Fruit fly (Drosophila melanogaster) whole organism, pupa: ENCODE data around the gene CG13694.

ENCODE experiments used
- CG10348 ChIP-seq: fragments of 200-800 bp; sonication (Bioruptor generic); IDR thresholded peaks from 2 replicates; pipeline ENCODE4 v1.3.6; 2022; ENCODE audit warnings: missing biosample characterization, missing genetic modification characterization
- CG12605 ChIP-seq: fragments of 200-800 bp; sonication (Bioruptor generic); IDR thresholded peaks from 2 replicates; pipeline ENCODE4 v1.3.6; 2022; ENCODE audit warnings: missing biosample characterization, missing genetic modification characterization
- CG13204 ChIP-seq: fragments of 200-800 bp; sonication (Bioruptor generic); optimal IDR thresholded peaks from 2 replicates; lab custom pipeline; 2018; ENCODE audit warnings: missing biosample characterization, mild to moderate bottlenecking, missing genetic modification characterization, moderate library complexity
- CG14655 ChIP-seq: fragments of 200-800 bp; sonication (Bioruptor generic); optimal IDR thresholded peaks from 3 replicates; lab custom pipeline; 2017; ENCODE audit warnings: mild to moderate bottlenecking, missing biosample characterization, missing genetic modification reagents, missing genetic modification characterization
- CG15710 ChIP-seq: fragments of 200-800 bp; sonication (Bioruptor generic); optimal IDR thresholded peaks from 2 replicates; lab custom pipeline; 2018; ENCODE audit warnings: missing biosample characterization, mild to moderate bottlenecking, missing genetic modification characterization, moderate library complexity
- CG17806 ChIP-seq: fragments of 200-800 bp; sonication (Bioruptor generic); optimal IDR thresholded peaks from 2 replicates; lab custom pipeline; 2018; ENCODE audit warnings: missing biosample characterization, mild to moderate bottlenecking, missing genetic modification characterization, moderate library complexity
- CG32121 ChIP-seq: fragments of 200-800 bp; sonication (Bioruptor generic); IDR thresholded peaks from 2 replicates; pipeline ENCODE4 v1.3.6; 2022; ENCODE audit warnings: missing biosample characterization, missing genetic modification characterization
- CG34367 ChIP-seq: fragments of 200-800 bp; sonication (Bioruptor generic); optimal IDR thresholded peaks from 2 replicates; lab custom pipeline; 2018; ENCODE audit warnings: missing biosample characterization, mild to moderate bottlenecking, missing genetic modification characterization
- CG4496 ChIP-seq: fragments of 200-800 bp; sonication (Bioruptor generic); IDR thresholded peaks from 3 replicates; pipeline ENCODE4 v1.3.6; 2022; ENCODE audit warnings: missing biosample characterization, missing genetic modification characterization
- CG8159 ChIP-seq: fragments of 200-800 bp; sonication (Bioruptor generic); optimal IDR thresholded peaks from 3 replicates; lab custom pipeline; 2018; ENCODE audit warnings: missing biosample characterization, mild to moderate bottlenecking, missing genetic modification characterization, moderate library complexity
- CG8301 ChIP-seq: fragments of 200-800 bp; sonication (Bioruptor generic); optimal IDR thresholded peaks from 2 replicates; lab custom pipeline; 2018; ENCODE audit warnings: missing biosample characterization, mild to moderate bottlenecking, missing genetic modification characterization
- CG9948 ChIP-seq: fragments of 200-800 bp; sonication (Bioruptor generic); optimal IDR thresholded peaks from 2 replicates; lab custom pipeline; 2018; ENCODE audit warnings: missing biosample characterization, mild to moderate bottlenecking, missing genetic modification characterization, moderate library complexity
- D1 ChIP-seq: fragments of 200-800 bp; sonication (Bioruptor generic); optimal IDR thresholded peaks from 2 replicates; lab custom pipeline; 2018; ENCODE audit warnings: missing biosample characterization, mild to moderate bottlenecking, missing genetic modification characterization, moderate library complexity
- EcR ChIP-seq: fragments of 200-800 bp; sonication (Bioruptor generic); optimal IDR thresholded peaks from 3 replicates; lab custom pipeline; 2019; ENCODE audit warnings: missing biosample characterization, missing genetic modification characterization, mild to moderate bottlenecking, moderate library complexity, missing genetic modification reagents
- Ets98B ChIP-seq: fragments of 200-800 bp; sonication (Bioruptor generic); IDR thresholded peaks from 2 replicates; pipeline ENCODE4 v1.3.6; 2022; ENCODE audit warnings: missing biosample characterization, missing genetic modification characterization
- Pif1A ChIP-seq: fragments of 200-800 bp; sonication (Bioruptor generic); optimal IDR thresholded peaks from 3 replicates; lab custom pipeline; 2016; ENCODE audit warnings: missing biosample characterization, missing genetic modification characterization
- Pif1B ChIP-seq: fragments of 200-800 bp; sonication (Bioruptor generic); optimal IDR thresholded peaks from 3 replicates; lab custom pipeline; 2016; ENCODE audit warnings: missing biosample characterization, missing genetic modification characterization
- Snoo ChIP-seq: fragments of 200-800 bp; sonication (Bioruptor generic); optimal IDR thresholded peaks from 3 replicates; lab custom pipeline; 2017; ENCODE audit warnings: missing biosample characterization, mild to moderate bottlenecking, missing genetic modification characterization, inconsistent platforms
- fd96Ca ChIP-seq: fragments of 200-800 bp; sonication (Bioruptor generic); IDR thresholded peaks from 3 replicates; pipeline ENCODE4 v1.3.6; 2022; ENCODE audit warnings: missing biosample characterization, missing genetic modification characterization
- gl ChIP-seq: fragments of 200-800 bp; sonication (Bioruptor generic); optimal IDR thresholded peaks from 2 replicates; lab custom pipeline; 2018; ENCODE audit warnings: missing biosample characterization, mild to moderate bottlenecking, missing genetic modification characterization
- rn ChIP-seq: fragments of 200-800 bp; sonication (Bioruptor generic); IDR thresholded peaks from 2 replicates; pipeline ENCODE4 v1.3.6; 2022; ENCODE audit warnings: missing biosample characterization, missing genetic modification characterization

The CG13694 gene

DNA sequence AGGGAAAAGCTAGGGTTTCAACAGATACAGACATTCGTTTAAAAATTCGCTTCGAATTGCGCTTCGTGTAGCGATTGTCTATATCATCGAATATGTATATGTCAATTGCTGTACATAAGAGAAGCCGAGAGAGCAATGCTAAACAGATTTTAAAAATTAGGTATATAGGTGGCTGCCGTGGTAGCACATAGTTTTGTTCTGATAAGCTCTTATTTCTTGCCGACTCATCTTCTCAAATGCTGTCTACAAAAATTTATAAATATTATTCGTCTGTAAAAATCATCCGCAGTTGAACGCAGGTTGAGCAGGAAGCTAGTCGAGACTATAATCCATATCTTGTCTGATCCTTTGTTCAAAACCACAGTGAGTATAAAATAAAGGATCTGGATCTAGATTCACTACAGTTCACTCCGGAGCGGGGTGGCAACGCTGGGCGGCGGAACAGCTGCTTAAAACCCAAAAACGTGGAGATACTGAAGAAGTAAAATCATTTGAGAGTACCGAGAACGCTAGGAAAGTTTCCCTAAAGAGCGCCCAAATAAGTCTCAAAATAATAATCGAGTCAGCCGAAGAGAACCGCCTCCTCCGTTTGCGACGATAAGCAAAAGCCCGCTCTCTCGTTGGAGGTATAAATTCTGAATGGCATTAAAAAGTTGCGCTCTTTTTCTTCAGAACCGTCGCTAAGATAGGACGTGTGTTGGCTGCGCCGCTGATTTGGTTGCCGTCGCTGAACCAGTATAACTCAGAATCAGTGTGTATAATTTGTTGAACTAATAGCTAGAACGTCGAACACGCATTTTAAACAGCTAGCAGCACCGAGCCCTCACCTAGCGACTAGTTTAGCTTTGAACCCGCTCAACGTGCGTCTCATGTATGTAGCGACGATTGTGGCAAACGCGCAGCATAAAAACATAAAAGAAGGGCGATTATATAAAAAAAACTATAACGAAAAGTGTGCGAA lies 8.5 kb downstream of the CG13694 start:
- TF ChIP-seq CG10348 (GFP tag; lab: Robert Waterston, UW) (no peak), EcR (GFP tag; lab: Kevin White, UChicago) (peak; percentile 23), gl (peak; percentile 21)

DNA sequence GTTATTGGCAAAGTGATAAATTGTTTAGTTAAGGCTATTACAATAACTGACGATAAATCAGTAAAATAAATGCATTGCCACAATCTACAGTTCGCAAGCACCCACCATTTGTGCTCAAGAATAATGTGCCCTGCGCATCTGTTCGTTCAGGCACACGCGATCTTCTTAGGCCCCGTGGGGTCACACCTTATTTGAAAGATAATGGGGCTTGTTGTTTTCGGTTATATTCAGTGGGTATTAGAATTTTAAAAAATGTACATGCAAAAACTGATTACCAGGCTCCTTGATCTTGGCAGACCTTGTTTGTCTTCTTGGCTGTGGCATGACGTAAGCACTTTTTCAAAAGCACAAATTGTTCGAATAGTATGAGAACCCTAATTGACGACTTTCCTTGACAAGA lies 9.3 kb downstream of the CG13694 start:
- TF ChIP-seq rn (no peak), CG13204 (GFP tag; lab: Kevin White, UChicago) (no peak), CG34367 (tag; lab: Kevin White, UChicago) (no peak), EcR (GFP tag; lab: Kevin White, UChicago) (no peak), Pif1B (GFP tag; lab: Kevin White, UChicago) (no peak)

DNA sequence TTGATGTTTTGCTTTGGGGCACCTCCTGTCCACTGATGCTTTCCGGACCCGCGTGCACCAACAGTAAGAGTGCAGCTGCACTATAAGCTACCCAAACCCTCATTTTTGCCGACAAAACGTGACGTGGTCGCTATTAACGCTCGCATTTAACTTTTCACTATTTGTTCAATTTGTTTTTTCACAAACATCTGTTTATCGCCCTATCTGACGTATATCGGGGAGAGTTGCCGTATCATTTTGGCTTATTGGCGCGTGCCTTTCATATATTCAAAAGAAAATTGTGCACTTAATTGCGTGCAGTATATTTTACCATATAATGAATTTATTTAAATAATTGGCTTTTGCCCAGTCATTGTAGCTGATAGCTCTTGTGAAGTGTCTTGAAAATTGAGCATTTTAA lies 9.7 kb downstream of the CG13694 start, which contains the start of the genes Nhe1 and Sam-S:
Gene Nhe1, minus strand, starts transcription at position 193 of the 400 bp plus-strand sequence.
Gene Sam-S, plus strand, starts transcription at position 364 of the 400 bp plus-strand sequence.
- TF ChIP-seq gl, result no peak

- TF ChIP-seq Pif1A (GFP tag; lab: Kevin White, UChicago), result no peak
- TF ChIP-seq CG17806 (tag; lab: Kevin White, UChicago), result no peak
- TF ChIP-seq fd96Ca (GFP tag; lab: Robert Waterston, UW), result no peak
- TF ChIP-seq CG8301 (tag; lab: Kevin White, UChicago), result no peak
- no peak for TF ChIP-seq CG10348 (GFP tag; lab: Robert Waterston, UW)
- no peak for TF ChIP-seq CG8159 (tag; lab: Kevin White, UChicago)
- no peak for TF ChIP-seq CG15710 (tag; lab: Kevin White, UChicago)
- no peak for TF ChIP-seq CG9948 (tag; lab: Kevin White, UChicago)
- no peak for TF ChIP-seq CG34367 (tag; lab: Kevin White, UChicago)
- TF ChIP-seq CG13204 (GFP tag; lab: Kevin White, UChicago), result no peak
- TF ChIP-seq CG4496 (GFP tag; lab: Robert Waterston, UW), result no peak
- TF ChIP-seq EcR (GFP tag; lab: Kevin White, UChicago), result no peak
- TF ChIP-seq, all 21 proteins: peak for 0
Observed at dm6 chr2L:102161-102761, 14.0 kb downstream of the CG13694 start, which contains the start of gene Creld. Creld (plus strand) TSS chr2L:102380.

dm6 chr2L:94639-95059 lies 21.6 kb downstream of the CG13694 start, which contains the start of gene Zir:
Zir (plus strand) TSS chr2L:94739.
- TF ChIP-seq EcR (GFP tag; lab: Kevin White, UChicago), result no peak
- no peak for TF ChIP-seq CG32121 (GFP tag; lab: Robert Waterston, UW)

- TF ChIP-seq CG32121 (GFP tag; lab: Robert Waterston, UW), result peak; percentile 20; the same call in 1 of the 2 replicates
- TF ChIP-seq CG10348 (GFP tag; lab: Robert Waterston, UW), result no peak
Observed at dm6 chr2L:94096-94495, 22.2 kb downstream of the CG13694 start.

- TF ChIP-seq Ets98B (GFP tag; lab: Robert Waterston, UW), result peak; percentile 54; the same call in 1 of the 2 replicates
- TF ChIP-seq CG8159 (tag; lab: Kevin White, UChicago), result no peak
- TF ChIP-seq fd96Ca (GFP tag; lab: Robert Waterston, UW), result 0 out of 3 replicates have a peak, but pooled peaks have one; percentile 27
- TF ChIP-seq, all 21 proteins: peak for 2
Observed at dm6 chr2L:92993-93392, 23.3 kb downstream of the CG13694 start.

DNA sequence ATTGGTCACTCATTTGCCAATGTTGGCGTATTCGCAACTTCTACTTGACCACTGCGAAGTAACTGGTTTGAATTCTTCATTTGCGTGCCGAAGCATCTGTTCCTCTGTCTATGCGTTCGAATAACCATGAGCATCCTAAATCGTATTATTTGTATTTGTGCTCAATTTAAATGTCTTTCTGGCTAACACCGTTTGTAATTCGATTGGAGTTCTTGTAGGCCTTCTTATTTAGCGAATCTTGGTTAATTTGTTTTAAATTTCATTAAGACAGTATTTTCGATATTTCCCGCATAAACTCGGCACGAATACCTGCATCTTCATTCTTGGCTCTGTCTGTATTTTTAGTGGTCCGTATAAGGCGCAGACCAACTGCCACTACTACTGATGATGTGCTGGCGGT lies 24.5 kb downstream of the CG13694 start:
- TF ChIP-seq D1 (tag; lab: Kevin White, UChicago) (peak; percentile 57), EcR (GFP tag; lab: Kevin White, UChicago) (peak; percentile 44), Snoo (tag; lab: Kevin White, UChicago) (peak; percentile 71), CG8301 (tag; lab: Kevin White, UChicago) (peak; percentile 86), Ets98B (GFP tag; lab: Robert Waterston, UW) (peak; percentile 43; the same call in 1 of the 2 replicates), fd96Ca (GFP tag; lab: Robert Waterston, UW) (no peak; the same call in 2 of the 3 replicates), CG8159 (tag; lab: Kevin White, UChicago) (peak; percentile 87), gl (peak; percentile 82), CG13204 (GFP tag; lab: Kevin White, UChicago) (no peak), CG17806 (tag; lab: Kevin White, UChicago) (peak; percentile 87), CG4496 (GFP tag; lab: Robert Waterston, UW) (peak; percentile 80), Pif1A (GFP tag; lab: Kevin White, UChicago) (peak; percentile 81), CG34367 (tag; lab: Kevin White, UChicago) (peak; percentile 87), CG14655 (GFP tag; lab: Kevin White, UChicago) (peak; percentile 90), CG10348 (GFP tag; lab: Robert Waterston, UW) (no peak), CG9948 (tag; lab: Kevin White, UChicago) (peak; percentile 78), Pif1B (GFP tag; lab: Kevin White, UChicago) (peak; percentile 87), CG15710 (tag; lab: Kevin White, UChicago) (peak; percentile 90), CG32121 (GFP tag; lab: Robert Waterston, UW) (no peak), rn (no peak), CG12605 (no peak)
